Worm (Caenorhabditis elegans): ENCODE results near the gene F46E10.2.
A peak's percentile ranks its signal among the peaks of the same experiment; 100 is the strongest.

F46E10.2 gene

DNA sequence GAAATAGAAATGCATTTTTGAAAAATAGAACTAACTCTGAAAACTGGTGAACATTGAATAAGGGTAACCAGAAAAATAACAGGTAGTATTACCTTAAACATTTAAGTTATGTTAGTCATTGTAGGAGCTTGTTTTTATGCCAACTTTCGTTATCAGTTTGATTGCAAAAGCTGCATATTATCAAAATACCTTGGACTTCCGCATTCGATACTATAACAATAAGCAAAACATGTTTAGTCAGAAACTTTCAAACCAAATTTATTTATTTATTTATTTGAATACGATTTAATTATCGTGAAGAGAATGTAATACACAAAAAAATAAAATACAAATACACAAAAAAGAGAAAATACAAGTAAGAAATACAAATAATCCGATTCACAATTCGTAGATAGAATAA, 34.1 kb downstream of the F46E10.2 start, which contains the start of gene K04A8.19:
TSS of gene K04A8.19 (minus strand) at position 101 of the 400 bp plus-strand sequence.
- TF ChIP-seq snpc-4 (tag; optimal IDR thresholded peaks at IDR 0.05), result no peak
- no peak for TF ChIP-seq ama-1 (optimal IDR thresholded peaks at IDR 0.05)
- no peak for TF ChIP-seq ceh-28 (tag; optimal IDR thresholded peaks at IDR 0.05)
- no peak for TF ChIP-seq R02D3.7 (tag; optimal IDR thresholded peaks at IDR 0.05)
- TF ChIP-seq pha-4 (tag; optimal IDR thresholded peaks at IDR 0.05), result no peak
- no peak for TF ChIP-seq nhr-76 (tag; optimal IDR thresholded peaks at IDR 0.05)
- no peak for TF ChIP-seq fos-1 (tag; optimal IDR thresholded peaks at IDR 0.05)
- TF ChIP-seq fkh-10 (GFP tag; optimal IDR thresholded peaks at IDR 0.05), result no peak
- no peak for TF ChIP-seq unc-62 (GFP tag; optimal IDR thresholded peaks at IDR 0.05)
- no peak for TF ChIP-seq nhr-237 (tag; optimal IDR thresholded peaks at IDR 0.05)
- no peak for TF ChIP-seq mml-1 (tag; optimal IDR thresholded peaks at IDR 0.05)

- TF ChIP-seq nhr-11 (tag; optimal IDR thresholded peaks at IDR 0.05) (no peak), nhr-77 (tag; optimal IDR thresholded peaks at IDR 0.05) (no peak), zag-1 (tag; optimal IDR thresholded peaks at IDR 0.05) (no peak), nhr-67 (tag; optimal IDR thresholded peaks at IDR 0.05) (no peak), lin-15B (tag; optimal IDR thresholded peaks at IDR 0.05) (no peak), jun-1 (tag; optimal IDR thresholded peaks at IDR 0.05) (no peak), fkh-2 (tag; optimal IDR thresholded peaks at IDR 0.05) (no peak), unc-39 (tag; optimal IDR thresholded peaks at IDR 0.05) (no peak), tbx-2 (tag; optimal IDR thresholded peaks at IDR 0.05) (no peak), fos-1 (tag; optimal IDR thresholded peaks at IDR 0.05) (no peak), nhr-12 (tag; optimal IDR thresholded peaks at IDR 0.05) (no peak), elt-2 (tag; optimal IDR thresholded peaks at IDR 0.05) (no peak), egl-5 (tag; optimal IDR thresholded peaks at IDR 0.05) (no peak), ZK546.5 (tag; optimal IDR thresholded peaks at IDR 0.05) (no peak), ceh-9 (tag; optimal IDR thresholded peaks at IDR 0.05) (no peak), lsy-12 (tag; optimal IDR thresholded peaks at IDR 0.05) (no peak), pha-4 (tag; optimal IDR thresholded peaks at IDR 0.05) (no peak), fkh-10 (GFP tag; optimal IDR thresholded peaks at IDR 0.05) (no peak), nhr-76 (tag; optimal IDR thresholded peaks at IDR 0.05) (no peak)
These were observed 36.8 kb downstream of the F46E10.2 start, which contains the start of gene spp-27 for ce11 chrV:6557035-6557434. spp-27 (minus strand) TSS chrV:6557135.

DNA sequence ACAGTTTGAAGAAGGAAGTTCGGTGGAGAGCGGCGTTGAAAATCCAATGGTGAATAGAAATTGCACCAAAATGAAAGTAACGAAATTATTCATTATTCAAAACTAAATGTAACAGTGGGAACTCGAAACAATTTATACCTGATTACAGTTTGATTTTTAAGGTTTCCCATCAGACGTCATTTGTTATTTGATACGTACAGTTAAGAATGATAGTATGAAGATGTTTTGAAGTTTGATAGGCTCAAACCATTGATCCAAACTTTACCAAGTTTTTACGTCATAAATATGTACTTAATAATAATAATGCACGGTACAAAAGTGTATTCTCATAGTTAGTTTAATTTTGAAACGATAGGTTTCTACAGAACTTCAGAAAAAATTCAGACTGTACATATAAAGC, 37.9 kb downstream of the F46E10.2 start, which contains the start of gene spp-20:
TSS of gene spp-20 (minus strand) at position 101 of the 400 bp plus-strand sequence.
- no peak for TF ChIP-seq nhr-11 (tag; optimal IDR thresholded peaks at IDR 0.05)
- no peak for TF ChIP-seq nhr-67 (tag; optimal IDR thresholded peaks at IDR 0.05)
- no peak for TF ChIP-seq R02D3.7 (tag; optimal IDR thresholded peaks at IDR 0.05)
- no peak for TF ChIP-seq egl-27 (tag; optimal IDR thresholded peaks at IDR 0.05)
- no peak for TF ChIP-seq ceh-82 (tag; optimal IDR thresholded peaks at IDR 0.05)
- TF ChIP-seq ceh-16 (tag; optimal IDR thresholded peaks at IDR 0.05), result no peak
- TF ChIP-seq ama-1 (optimal IDR thresholded peaks at IDR 0.05), result no peak
- TF ChIP-seq nhr-237 (tag; optimal IDR thresholded peaks at IDR 0.05), result no peak
- no peak for TF ChIP-seq tbx-2 (tag; optimal IDR thresholded peaks at IDR 0.05)

- TF ChIP-seq hmg-11 (tag; optimal IDR thresholded peaks at IDR 0.05), result no peak
- no peak for TF ChIP-seq mdl-1 (tag; optimal IDR thresholded peaks at IDR 0.05)
- TF ChIP-seq pha-4 (tag; optimal IDR thresholded peaks at IDR 0.05), result no peak
These were observed 38.9 kb downstream of the F46E10.2 start, which contains the start of gene spp-26 for ce11 chrV:6559105-6559504. spp-26 (minus strand) TSS chrV:6559205.

DNA sequence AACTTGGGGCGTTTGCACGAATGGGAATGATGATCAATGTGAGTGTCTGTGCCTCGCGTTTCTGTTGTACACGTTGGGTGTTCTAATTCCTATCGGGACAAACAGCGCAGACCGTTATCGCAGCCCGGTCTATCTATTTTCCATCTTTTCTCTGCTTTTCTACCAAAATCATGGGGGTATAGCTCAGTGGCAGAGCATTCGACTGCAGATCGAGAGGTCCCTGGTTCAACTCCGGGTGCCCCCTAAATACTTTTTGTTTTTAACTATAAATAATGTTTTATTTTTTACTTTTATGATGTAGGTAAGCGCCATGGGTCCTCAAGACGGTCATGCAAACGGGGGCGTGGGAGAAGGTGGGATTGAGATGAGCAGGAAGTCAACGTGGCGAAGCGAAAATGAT, 39.4 kb downstream of the F46E10.2 start:
- TF ChIP-seq lsy-12 (tag; optimal IDR thresholded peaks at IDR 0.05) (peak; percentile 21), mdl-1 (tag; optimal IDR thresholded peaks at IDR 0.05) (no peak), elt-2 (tag; optimal IDR thresholded peaks at IDR 0.05) (peak; percentile 45)

DNA sequence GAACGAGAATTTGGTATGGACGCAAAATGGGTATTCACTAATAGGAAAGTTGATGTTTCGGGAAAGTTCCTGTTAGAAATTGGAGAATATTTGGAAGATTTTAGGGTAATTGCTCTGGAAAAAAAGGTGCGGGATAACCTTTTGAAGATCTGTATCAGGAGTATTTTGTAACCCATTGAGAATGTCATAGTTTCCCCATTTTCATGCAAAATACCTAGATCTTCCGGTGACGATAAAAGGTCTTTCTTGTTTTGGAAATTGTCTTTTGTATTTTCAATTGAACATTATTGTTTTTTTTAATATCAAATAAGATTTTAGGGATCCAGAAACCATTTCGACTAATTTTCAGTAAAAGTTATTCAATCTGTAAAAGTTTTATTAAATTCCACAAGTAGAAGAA, 41.4 kb downstream of the F46E10.2 start, which contains the start of gene spp-19:
TSS of gene spp-19 (minus strand) at position 101 of the 400 bp plus-strand sequence.
- TF ChIP-seq ceh-82 (tag; optimal IDR thresholded peaks at IDR 0.05) (no peak), nhr-77 (tag; optimal IDR thresholded peaks at IDR 0.05) (no peak), elt-1 (tag; optimal IDR thresholded peaks at IDR 0.05) (no peak), pqm-1 (tag; optimal IDR thresholded peaks at IDR 0.05) (no peak), ceh-9 (tag; optimal IDR thresholded peaks at IDR 0.05) (no peak), nfya-1 (tag; optimal IDR thresholded peaks at IDR 0.05; ENCODE audit: insufficient read depth) (no peak), nhr-67 (tag; optimal IDR thresholded peaks at IDR 0.05) (no peak), ztf-11 (tag; optimal IDR thresholded peaks at IDR 0.05) (no peak), unc-39 (tag; optimal IDR thresholded peaks at IDR 0.05) (no peak), fkh-2 (tag; optimal IDR thresholded peaks at IDR 0.05) (no peak), nhr-11 (tag; optimal IDR thresholded peaks at IDR 0.05) (no peak)

All from whole organism, L3 larva.